Worm (Caenorhabditis elegans) whole organism, young adult: Measurements from ENCODE around the gene ztf-8.

Experiments
- B0035.1 ChIP-seq: sonication (generic microtip); optimal IDR thresholded peaks from 2 replicates; lab custom pipeline; 2016; ENCODE audit warnings: missing genetic modification characterization, mild to moderate bottlenecking, missing compliant biosample characterization, missing genotype, missing genetic modification reagents
- B0261.1 ChIP-seq: sonication (generic microtip); optimal IDR thresholded peaks from 2 replicates; lab custom pipeline; 2016; ENCODE audit warnings: mild to moderate bottlenecking, missing genetic modification characterization, moderate library complexity, missing compliant biosample characterization
- C06A6.2 ChIP-seq: fragments of 200-800 bp; sonication (Bioruptor generic); conservative IDR thresholded peaks from 2 replicates; pipeline ENCODE4 v1.3.6; 2022; ENCODE audit warnings: missing genetic modification characterization, missing compliant biosample characterization
- D2030.7 ChIP-seq: fragments of 200-800 bp; sonication (Bioruptor generic); IDR thresholded peaks from 2 replicates; pipeline ENCODE4 v1.3.6; 2022; ENCODE audit warnings: missing genetic modification reagents, missing genetic modification characterization, missing compliant biosample characterization
- F22D6.2 ChIP-seq: sonication (generic microtip); optimal IDR thresholded peaks from 2 replicates; lab custom pipeline; 2016; ENCODE audit warnings: mild to moderate bottlenecking, missing genetic modification characterization, missing compliant biosample characterization
- F33H1.4 ChIP-seq: fragments of 200-800 bp; sonication (Bioruptor generic); IDR thresholded peaks from 2 replicates; pipeline ENCODE4 v1.3.6; 2022; ENCODE audit warnings: missing genetic modification reagents, missing genetic modification characterization, missing compliant biosample characterization
- F49E8.2 ChIP-seq: sonication (generic microtip); optimal IDR thresholded peaks from 3 replicates; lab custom pipeline; 2017; ENCODE audit warnings: missing genetic modification characterization, mild to moderate bottlenecking, missing compliant biosample characterization, antibody characterized with exemption, moderate library complexity; ENCODE audit not compliant: insufficient read depth
- F57A8.1 ChIP-seq: fragments of 200-800 bp; sonication (Bioruptor generic); optimal IDR thresholded peaks from 2 replicates; lab custom pipeline; 2018; ENCODE audit warnings: mild to moderate bottlenecking, missing genetic modification characterization, moderate library complexity, missing compliant biosample characterization
- K12H6.12 ChIP-seq: fragments of 200-800 bp; sonication (Bioruptor generic); optimal IDR thresholded peaks from 2 replicates; lab custom pipeline; 2018; ENCODE audit warnings: mild to moderate bottlenecking, missing genetic modification characterization, missing compliant biosample characterization
- T07F8.4 ChIP-seq: sonication (generic microtip); optimal IDR thresholded peaks from 2 replicates; lab custom pipeline; 2016; ENCODE audit warnings: mild to moderate bottlenecking, missing genetic modification characterization, moderate library complexity, missing compliant biosample characterization
- Y53F4B.3 ChIP-seq: fragments of 200-800 bp; sonication (Bioruptor generic); IDR thresholded peaks from 2 replicates; pipeline ENCODE4 v1.3.6; 2022; ENCODE audit warnings: missing genetic modification reagents, missing genetic modification characterization, missing compliant biosample characterization
- Y53G8AR.9 ChIP-seq: fragments of 200-800 bp; sonication (Bioruptor generic); conservative IDR thresholded peaks from 2 replicates; pipeline ENCODE4 v1.3.6; 2022; ENCODE audit warnings: missing genetic modification reagents, missing genetic modification characterization, missing compliant biosample characterization
- Y56A3A.18 ChIP-seq: fragments of 200-800 bp; sonication (Bioruptor generic); IDR thresholded peaks from 2 replicates; pipeline ENCODE4 v1.3.6; 2022; ENCODE audit warnings: missing genetic modification reagents, missing genetic modification characterization, missing compliant biosample characterization
- Y67H2A.10 ChIP-seq: fragments of 200-800 bp; sonication (Bioruptor generic); conservative IDR thresholded peaks from 2 replicates; pipeline ENCODE4 v1.3.6; 2022; ENCODE audit warnings: missing genetic modification reagents, missing genetic modification characterization, missing compliant biosample characterization
- Y79H2A.3 ChIP-seq: fragments of 200-800 bp; sonication (Bioruptor generic); conservative IDR thresholded peaks from 2 replicates; pipeline ENCODE4 v1.3.6; 2022; ENCODE audit warnings: missing genetic modification reagents, missing genetic modification characterization, missing compliant biosample characterization
- ama-1 ChIP-seq, 3 experiments: fragments of 150-350 bp in 1 of 3; sonication (generic microtip) in 2 of 3; optimal IDR thresholded peaks; 2 replicates each; lab custom pipeline; 2014 to 2018; ENCODE audit warnings: missing biosample characterization in 2 of 3, missing genetic modification characterization in 2 of 3, missing genetic modification reagents in 2 of 3
- athp-1 ChIP-seq: sonication (generic microtip); optimal IDR thresholded peaks from 2 replicates; lab custom pipeline; 2017; ENCODE audit warnings: mild to moderate bottlenecking, missing genetic modification characterization, missing compliant biosample characterization
- attf-3 ChIP-seq: fragments of 200-800 bp; sonication (Bioruptor generic); conservative IDR thresholded peaks from 2 replicates; pipeline ENCODE4 v1.3.6; 2022; ENCODE audit warnings: missing genetic modification reagents, missing genetic modification characterization, missing compliant biosample characterization
- attf-6 ChIP-seq: fragments of 200-800 bp; sonication (Bioruptor generic); IDR thresholded peaks from 2 replicates; pipeline ENCODE4 v1.3.6; 2022; ENCODE audit warnings: missing genetic modification reagents, missing genetic modification characterization, missing compliant biosample characterization
- cebp-2 ChIP-seq: fragments of 200-800 bp; sonication (Bioruptor generic); IDR thresholded peaks from 2 replicates; pipeline ENCODE4 v1.3.6; 2022; ENCODE audit warnings: missing genetic modification characterization, missing compliant biosample characterization
- ceh-58 ChIP-seq: fragments of 200-800 bp; sonication (Bioruptor generic); IDR thresholded peaks from 2 replicates; pipeline ENCODE4 v1.3.6; 2022; ENCODE audit warnings: missing genetic modification characterization, missing compliant biosample characterization
- ceh-79 ChIP-seq: sonication (generic microtip); optimal IDR thresholded peaks from 2 replicates; lab custom pipeline; 2017; ENCODE audit warnings: mild to moderate bottlenecking, missing genetic modification characterization, missing compliant biosample characterization
- chd-7 ChIP-seq: sonication (generic microtip); optimal IDR thresholded peaks from 2 replicates; lab custom pipeline; 2016; ENCODE audit warnings: mild to moderate bottlenecking, missing genetic modification characterization, moderate library complexity, missing compliant biosample characterization
- dox-1 ChIP-seq: fragments of 200-800 bp; sonication (Bioruptor generic); IDR thresholded peaks from 2 replicates; pipeline ENCODE4 v1.3.6; 2022; ENCODE audit warnings: missing genetic modification reagents, missing genetic modification characterization, missing compliant biosample characterization
- dpff-1 ChIP-seq: sonication (generic microtip); optimal IDR thresholded peaks from 2 replicates; lab custom pipeline; 2017; ENCODE audit warnings: mild to moderate bottlenecking, missing genetic modification characterization, missing compliant biosample characterization
- efl-1 ChIP-seq: fragments of 150-350 bp; optimal IDR thresholded peaks from 2 replicates; lab custom pipeline; 2014; ENCODE audit warnings: missing biosample characterization, missing genetic modification reagents, missing genetic modification characterization
- him-1 ChIP-seq: sonication (generic microtip); optimal IDR thresholded peaks from 2 replicates; lab custom pipeline; 2016; ENCODE audit warnings: missing genotype, missing genetic modification reagents, missing genetic modification characterization, missing compliant biosample characterization
- hsf-1 ChIP-seq: fragments of 200-800 bp; sonication (Bioruptor generic); IDR thresholded peaks from 2 replicates; pipeline ENCODE4 v1.3.6; 2022; ENCODE audit warnings: missing genetic modification reagents, missing genetic modification characterization, missing compliant biosample characterization
- let-607 ChIP-seq, 2 experiments: fragments of 200-800 bp in 1 of 2; sonication (Bioruptor generic) in 1 of 2; sonication (generic microtip) in 1 of 2; optimal IDR thresholded peaks; 2 replicates each; lab custom pipeline; 2016 to 2018; ENCODE audit warnings: mild to moderate bottlenecking in 2 of 2, missing compliant biosample characterization in 2 of 2, missing genetic modification characterization in 2 of 2, moderate library complexity in 2 of 2, missing genotype in 1 of 2
- lir-1 ChIP-seq: fragments of 200-800 bp; sonication (Bioruptor generic); conservative IDR thresholded peaks from 2 replicates; pipeline ENCODE4 v1.3.6; 2022; ENCODE audit warnings: missing genetic modification reagents, missing genetic modification characterization, missing compliant biosample characterization
- madf-3 ChIP-seq: fragments of 200-800 bp; sonication (Bioruptor generic); IDR thresholded peaks from 2 replicates; pipeline ENCODE4 v1.3.6; 2022; ENCODE audit warnings: missing genetic modification reagents, missing genetic modification characterization, missing compliant biosample characterization
- mel-28 ChIP-seq: sonication (generic microtip); optimal IDR thresholded peaks from 2 replicates; lab custom pipeline; 2016; ENCODE audit warnings: borderline replicate concordance, mild to moderate bottlenecking, missing genetic modification characterization, missing compliant biosample characterization
- nfya-2 ChIP-seq: fragments of 200-800 bp; sonication (Bioruptor generic); IDR thresholded peaks from 2 replicates; pipeline ENCODE4 v1.3.6; 2022; ENCODE audit warnings: missing genetic modification reagents, missing genetic modification characterization, missing compliant biosample characterization
- nhr-179 ChIP-seq: sonication (generic microtip); optimal IDR thresholded peaks from 2 replicates; lab custom pipeline; 2016; ENCODE audit warnings: mild to moderate bottlenecking, missing genetic modification characterization, missing compliant biosample characterization
- nhr-27 ChIP-seq: fragments of 200-800 bp; sonication (Bioruptor generic); optimal IDR thresholded peaks from 2 replicates; lab custom pipeline; 2018; ENCODE audit warnings: mild to moderate bottlenecking, missing genetic modification characterization, moderate library complexity, missing compliant biosample characterization
- nhr-80 ChIP-seq: sonication (generic microtip); optimal IDR thresholded peaks from 2 replicates; lab custom pipeline; 2016; ENCODE audit warnings: missing genetic modification characterization, missing compliant biosample characterization
- snpc-1.1 ChIP-seq: sonication (generic microtip); optimal IDR thresholded peaks from 2 replicates; lab custom pipeline; 2017; ENCODE audit warnings: missing genetic modification characterization, mild to moderate bottlenecking, missing compliant biosample characterization, antibody characterized with exemption, moderate library complexity, missing genotype, missing genetic modification reagents; ENCODE audit not compliant: insufficient read depth
- snpc-1.3 ChIP-seq: sonication (generic microtip); optimal IDR thresholded peaks from 2 replicates; lab custom pipeline; 2017; ENCODE audit warnings: missing genetic modification characterization, mild to moderate bottlenecking, missing compliant biosample characterization, antibody characterized with exemption, moderate library complexity, missing genotype, missing genetic modification reagents; ENCODE audit not compliant: insufficient read depth
- snpc-3.4 ChIP-seq: sonication (generic microtip); optimal IDR thresholded peaks from 2 replicates; lab custom pipeline; 2017; ENCODE audit warnings: missing genetic modification characterization, mild to moderate bottlenecking, missing compliant biosample characterization, antibody characterized with exemption, moderate library complexity, missing genotype, missing genetic modification reagents
- somi-1 ChIP-seq: fragments of 200-800 bp; sonication (Bioruptor generic); optimal IDR thresholded peaks from 2 replicates; lab custom pipeline; 2018; ENCODE audit warnings: mild to moderate bottlenecking, missing genetic modification characterization, missing compliant biosample characterization
- tbx-9 ChIP-seq: sonication (generic microtip); optimal IDR thresholded peaks from 2 replicates; lab custom pipeline; 2016; ENCODE audit warnings: borderline replicate concordance, missing genetic modification characterization, inconsistent platforms, missing compliant biosample characterization
- unc-130 ChIP-seq: sonication (generic microtip); optimal IDR thresholded peaks from 2 replicates; lab custom pipeline; 2016; ENCODE audit warnings: missing genetic modification reagents, missing genetic modification characterization, missing compliant biosample characterization
- ztf-18 ChIP-seq: sonication (generic microtip); optimal IDR thresholded peaks from 2 replicates; lab custom pipeline; 2016; ENCODE audit warnings: missing genotype, mild to moderate bottlenecking, missing genetic modification characterization, missing compliant biosample characterization
- ztf-22 ChIP-seq: fragments of 200-800 bp; sonication (Bioruptor generic); optimal IDR thresholded peaks from 2 replicates; lab custom pipeline; 2018; ENCODE audit warnings: mild to moderate bottlenecking, missing genetic modification characterization, moderate library complexity, missing compliant biosample characterization
- ztf-26 ChIP-seq: sonication (generic microtip); optimal IDR thresholded peaks from 2 replicates; lab custom pipeline; 2017; ENCODE audit warnings: missing genetic modification characterization, missing compliant biosample characterization
- ztf-28 ChIP-seq: fragments of 200-800 bp; sonication (Bioruptor generic); IDR thresholded peaks from 2 replicates; pipeline ENCODE4 v1.3.6; 2022; ENCODE audit warnings: missing genetic modification reagents, missing genetic modification characterization, missing compliant biosample characterization
- ztf-3 ChIP-seq: fragments of 200-800 bp; sonication (Bioruptor generic); optimal IDR thresholded peaks from 2 replicates; lab custom pipeline; 2018; ENCODE audit warnings: mild to moderate bottlenecking, missing genetic modification characterization, missing compliant biosample characterization

Gene ztf-8

DNA sequence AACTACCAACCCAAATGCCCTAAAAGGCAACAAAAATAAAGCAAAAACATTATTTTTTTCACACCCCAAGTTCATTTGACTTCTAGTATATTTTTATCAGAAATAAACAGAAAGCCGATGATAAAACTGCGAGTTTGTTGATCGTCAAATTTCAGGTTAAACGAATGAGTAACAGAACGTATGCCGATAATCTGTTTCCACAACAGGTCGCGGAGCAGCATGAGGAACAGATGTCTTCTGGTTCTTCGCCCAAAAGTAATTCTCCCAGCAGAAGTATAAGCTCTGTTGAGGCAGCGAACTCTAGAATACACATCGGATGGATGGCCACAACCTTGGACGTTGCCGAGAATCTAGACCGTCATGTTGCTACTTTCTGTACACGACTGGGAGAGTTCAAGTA is 42.9 kb downstream of the ztf-8 start, which contains the start of gene prmt-5:
Gene prmt-5 (plus strand): TSS at position 141 of the 400 bp plus-strand sequence.
- TF ChIP-seq Y67H2A.10 (GFP tag; lab: Robert Waterston, UW) (no peak), unc-130 (GFP tag; lab: Kevin White, UChicago) (peak; percentile 67), dpff-1 (tag; lab: Kevin White, UChicago) (peak; percentile 95), snpc-1.3 (tag; lab: Kevin White, UChicago) (peak; percentile 68), madf-3 (GFP tag; lab: Robert Waterston, UW) (peak; percentile 80; the same call in 1 of the 2 replicates), nfya-2 (GFP tag; lab: Robert Waterston, UW) (peak; percentile 37; the same call in 1 of the 2 replicates), Y53G8AR.9 (GFP tag; lab: Robert Waterston, UW) (peak; percentile 85), B0261.1 (peak; percentile 22), F33H1.4 (GFP tag; lab: Robert Waterston, UW) (peak; percentile 27; the same call in 1 of the 2 replicates), ztf-3 (peak; percentile 73), snpc-3.4 (tag; lab: Kevin White, UChicago) (peak; percentile 62), ztf-28 (GFP tag; lab: Robert Waterston, UW) (no peak), F22D6.2 (no peak), Y53F4B.3 (GFP tag; lab: Robert Waterston, UW) (no peak), ztf-22 (no peak), F57A8.1 (GFP tag; lab: Kevin White, UChicago) (peak; percentile 36), ceh-79 (tag; lab: Kevin White, UChicago) (peak; percentile 90), hsf-1 (GFP tag; lab: Robert Waterston, UW) (peak; percentile 66; the same call in 1 of the 2 replicates), Y56A3A.18 (GFP tag; lab: Robert Waterston, UW) (peak; percentile 85), mel-28 (tag; lab: Kevin White, UChicago) (no peak), chd-7 (tag; lab: Kevin White, UChicago) (peak; percentile 93), nhr-179 (tag; lab: Kevin White, UChicago) (no peak), nhr-27 (tag; lab: Kevin White, UChicago) (peak; percentile 73), D2030.7 (peak; percentile 47), cebp-2 (GFP tag; lab: Robert Waterston, UW) (peak; percentile 72; the same call in 1 of the 2 replicates), attf-3 (GFP tag; lab: Robert Waterston, UW) (no peak), tbx-9 (peak; percentile 26), B0035.1 (peak; percentile 76), him-1 (tag; lab: Kevin White, UChicago) (peak; percentile 3), athp-1 (tag; lab: Kevin White, UChicago) (peak; percentile 91), Y79H2A.3 (GFP tag; lab: Robert Waterston, UW) (0 out of 2 replicates have a peak, but pooled peaks have one; percentile 34), T07F8.4 (tag; lab: Kevin White, UChicago) (no peak), ztf-26 (tag; lab: Kevin White, UChicago) (peak; percentile 61), snpc-1.1 (tag; lab: Kevin White, UChicago) (peak; percentile 29), ama-1 (optimal IDR thresholded peaks at IDR 0.05; lab: Kevin White, UChicago) (peak; percentile 91), ama-1 (GFP tag; optimal IDR thresholded peaks at IDR 0.05; lab: Kevin White, UChicago) (peak; percentile 56 to 61), let-607 (tag; optimal IDR thresholded peaks at IDR 0.05; lab: Kevin White, UChicago) (peak; percentile 46 to 51), efl-1 (GFP tag; lab: Kevin White, UChicago) (no peak), attf-6 (GFP tag; lab: Robert Waterston, UW) (peak; percentile 75; the same call in 1 of the 2 replicates), ceh-58 (GFP tag; lab: Robert Waterston, UW) (no peak), ztf-18 (tag; lab: Kevin White, UChicago) (peak; percentile 40), F49E8.2 (tag; lab: Kevin White, UChicago) (peak; percentile 91), lir-1 (GFP tag; lab: Robert Waterston, UW) (no peak), somi-1 (peak; percentile 20), nhr-80 (tag; lab: Kevin White, UChicago) (no peak), dox-1 (GFP tag; lab: Robert Waterston, UW) (peak; percentile 59), C06A6.2 (GFP tag; lab: Robert Waterston, UW) (no peak; the same call in 1 of the 2 replicates), K12H6.12 (tag; lab: Kevin White, UChicago) (peak; percentile 10)
